Fruit fly (Drosophila melanogaster) whole organism, adult: Measurements from ENCODE around the gene CG11562.
A peak's percentile ranks its signal among the peaks of the same experiment; 100 is the strongest.

Experiments used
- CG11617 ChIP-seq: fragments of 200-800 bp; sonication (Bioruptor generic); optimal IDR thresholded peaks from 2 replicates; lab custom pipeline; 2017; ENCODE audit warnings: mild to moderate bottlenecking, missing biosample characterization, missing genetic modification reagents, missing genetic modification characterization
- CG12768 ChIP-seq: fragments of 200-800 bp; sonication (Bioruptor generic); optimal IDR thresholded peaks from 2 replicates; lab custom pipeline; 2017; ENCODE audit warnings: missing biosample characterization, missing genetic modification characterization, mild to moderate bottlenecking, moderate library complexity, missing genetic modification reagents
- CG14711 ChIP-seq: fragments of 200-800 bp; sonication (Bioruptor generic); optimal IDR thresholded peaks from 2 replicates; lab custom pipeline; 2018; ENCODE audit warnings: missing biosample characterization, mild to moderate bottlenecking, missing genetic modification characterization, moderate library complexity
- CG1620 ChIP-seq: fragments of 200-800 bp; sonication (Bioruptor generic); optimal IDR thresholded peaks from 2 replicates; lab custom pipeline; 2016; ENCODE audit warnings: missing biosample characterization, missing genetic modification characterization
- CG33017 ChIP-seq: fragments of 200-800 bp; sonication (Bioruptor generic); optimal IDR thresholded peaks from 2 replicates; lab custom pipeline; 2018; ENCODE audit warnings: missing biosample characterization, mild to moderate bottlenecking, missing genetic modification characterization, moderate library complexity
- CG5204 ChIP-seq: fragments of 200-800 bp; sonication (Bioruptor generic); optimal IDR thresholded peaks from 2 replicates; lab custom pipeline; 2016; ENCODE audit warnings: missing biosample characterization, missing genetic modification characterization
- CG7045 ChIP-seq: fragments of 200-800 bp; sonication (Bioruptor generic); optimal IDR thresholded peaks from 2 replicates; lab custom pipeline; 2017; ENCODE audit warnings: missing biosample characterization, mild to moderate bottlenecking, missing genetic modification characterization
- CG7101 ChIP-seq: fragments of 200-800 bp; sonication (Bioruptor generic); optimal IDR thresholded peaks from 2 replicates; lab custom pipeline; 2018; ENCODE audit warnings: missing biosample characterization, mild to moderate bottlenecking, missing genetic modification characterization, moderate library complexity
- Clk ChIP-seq: fragments of 200-800 bp; sonication (Bioruptor generic); optimal IDR thresholded peaks from 2 replicates; lab custom pipeline; 2017; ENCODE audit warnings: missing biosample characterization, missing genetic modification characterization
- Crg-1 ChIP-seq: fragments of 200-800 bp; sonication (Bioruptor generic); optimal IDR thresholded peaks from 2 replicates; lab custom pipeline; 2016; ENCODE audit warnings: missing biosample characterization, missing genetic modification characterization
- Hr96 ChIP-seq: fragments of 200-800 bp; sonication (Bioruptor generic); optimal IDR thresholded peaks from 2 replicates; lab custom pipeline; 2016; ENCODE audit warnings: missing biosample characterization, missing genetic modification characterization
- Mnt ChIP-seq: fragments of 200-800 bp; sonication (Bioruptor generic); optimal IDR thresholded peaks from 2 replicates; lab custom pipeline; 2016; ENCODE audit warnings: missing biosample characterization, mild to moderate bottlenecking, missing genetic modification characterization
- bab1 ChIP-seq: fragments of 200-800 bp; sonication (Bioruptor generic); optimal IDR thresholded peaks from 3 replicates; lab custom pipeline; 2019; ENCODE audit warnings: missing biosample characterization, mild to moderate bottlenecking, missing genetic modification characterization, moderate library complexity
- cic ChIP-seq: fragments of 200-800 bp; sonication (Bioruptor generic); optimal IDR thresholded peaks from 2 replicates; lab custom pipeline; 2017; ENCODE audit warnings: missing biosample characterization, mild to moderate bottlenecking, missing genetic modification characterization, moderate library complexity
- cnc ChIP-seq, 2 experiments: fragments of >200 bp; optimal IDR thresholded peaks; 2 replicates each; lab custom pipeline; 2017
- kay ChIP-seq: fragments of 200-800 bp; sonication (Bioruptor generic); peaks from one replicate; lab custom pipeline; 2016; ENCODE audit warnings: missing biosample characterization, missing genetic modification characterization, borderline replicate concordance
- ovo ChIP-seq: fragments of 200-800 bp; sonication (Bioruptor generic); optimal IDR thresholded peaks from 2 replicates; lab custom pipeline; 2016; ENCODE audit warnings: missing biosample characterization, missing genetic modification characterization
- pad ChIP-seq: fragments of 200-800 bp; sonication (Bioruptor generic); optimal IDR thresholded peaks from 3 replicates; lab custom pipeline; 2017; ENCODE audit warnings: missing biosample characterization, missing genetic modification characterization, mild to moderate bottlenecking, moderate library complexity, missing genetic modification reagents
- tj ChIP-seq: fragments of 200-800 bp; sonication (Bioruptor generic); optimal IDR thresholded peaks from 3 replicates; lab custom pipeline; 2017; ENCODE audit warnings: missing biosample characterization, mild to moderate bottlenecking, missing genetic modification characterization, moderate library complexity
- toe ChIP-seq: fragments of 200-800 bp; sonication (Bioruptor generic); optimal IDR thresholded peaks from 2 replicates; lab custom pipeline; 2016; ENCODE audit warnings: missing biosample characterization, missing genetic modification characterization

CG11562 gene

dm6 chr2L:292301-292700 is at the start of gene CG11562:
Gene CG11562, plus strand, starts transcription at chr2L:292419.
- TF ChIP-seq CG11617 (GFP tag; lab: Kevin White, UChicago): no peak
- TF ChIP-seq cnc (optimal IDR thresholded peaks at IDR 0.05; lab: Kevin White, UChicago): no peak
- no peak for TF ChIP-seq CG7045 (GFP tag; lab: Kevin White, UChicago)
- no peak for TF ChIP-seq pad
- TF ChIP-seq tj (GFP tag; lab: Kevin White, UChicago): no peak
- no peak for TF ChIP-seq bab1 (GFP tag; lab: Kevin White, UChicago)

- no peak for TF ChIP-seq CG1620 (GFP tag; lab: Kevin White, UChicago)
- TF ChIP-seq CG7101 (tag; lab: Kevin White, UChicago): no peak
- TF ChIP-seq CG33017: no peak
- no peak for TF ChIP-seq CG5204 (GFP tag; lab: Kevin White, UChicago)
- no peak for TF ChIP-seq cic
- TF ChIP-seq bab1 (GFP tag; lab: Kevin White, UChicago): no peak
- TF ChIP-seq CG7045 (GFP tag; lab: Kevin White, UChicago): no peak
- no peak for TF ChIP-seq Clk (GFP tag; lab: Kevin White, UChicago)
- TF ChIP-seq Mnt (GFP tag; lab: Kevin White, UChicago): no peak
Observed at dm6 chr2L:243123-243522, 49.1 kb upstream of the CG11562 start.

- TF ChIP-seq kay (GFP tag; lab: Kevin White, UChicago) (no peak), CG12768 (GFP tag; lab: Kevin White, UChicago) (no peak), Clk (GFP tag; lab: Kevin White, UChicago) (no peak)
Observed at dm6 chr2L:243819-244218, 48.4 kb upstream of the CG11562 start.

dm6 chr2L:244559-244958 is 47.7 kb upstream of the CG11562 start:
- TF ChIP-seq Crg-1 (no peak), CG5204 (GFP tag; lab: Kevin White, UChicago) (no peak), CG7101 (tag; lab: Kevin White, UChicago) (no peak), Mnt (GFP tag; lab: Kevin White, UChicago) (no peak), toe (GFP tag; lab: Kevin White, UChicago) (no peak), CG14711 (tag; lab: Kevin White, UChicago) (no peak), Hr96 (no peak), bab1 (GFP tag; lab: Kevin White, UChicago) (no peak), cic (no peak), CG1620 (GFP tag; lab: Kevin White, UChicago) (no peak), kay (GFP tag; lab: Kevin White, UChicago) (no peak), CG7045 (GFP tag; lab: Kevin White, UChicago) (no peak), cnc (optimal IDR thresholded peaks at IDR 0.05; lab: Kevin White, UChicago) (no peak), CG11617 (GFP tag; lab: Kevin White, UChicago) (no peak), CG33017 (no peak), Clk (GFP tag; lab: Kevin White, UChicago) (no peak), ovo (GFP tag; lab: Kevin White, UChicago) (no peak)

dm6 chr2L:246656-247340 is 45.4 kb upstream of the CG11562 start:
- peak; percentile 2 for TF ChIP-seq Crg-1
- TF ChIP-seq cic: peak; percentile 49
- TF ChIP-seq tj (GFP tag; lab: Kevin White, UChicago): peak; percentile 68
- peak; percentile 78 for TF ChIP-seq Mnt (GFP tag; lab: Kevin White, UChicago)
- TF ChIP-seq bab1 (GFP tag; lab: Kevin White, UChicago): no peak
- TF ChIP-seq CG12768 (GFP tag; lab: Kevin White, UChicago): peak; percentile 21
- no peak for TF ChIP-seq kay (GFP tag; lab: Kevin White, UChicago)
- TF ChIP-seq CG7045 (GFP tag; lab: Kevin White, UChicago): peak; percentile 4
- TF ChIP-seq CG11617 (GFP tag; lab: Kevin White, UChicago): peak; percentile 61
- TF ChIP-seq pad: no peak

- no peak for TF ChIP-seq Crg-1
- no peak for TF ChIP-seq CG12768 (GFP tag; lab: Kevin White, UChicago)
- no peak for TF ChIP-seq cic
- TF ChIP-seq pad: peak; percentile 35
- no peak for TF ChIP-seq Clk (GFP tag; lab: Kevin White, UChicago)
Observed at dm6 chr2L:247432-247831, 44.8 kb upstream of the CG11562 start.

dm6 chr2L:247845-248473 is 44.3 kb upstream of the CG11562 start:
- peak; percentile 67 for TF ChIP-seq tj (GFP tag; lab: Kevin White, UChicago)
- TF ChIP-seq CG33017: no peak
- no peak for TF ChIP-seq pad
- no peak for TF ChIP-seq CG12768 (GFP tag; lab: Kevin White, UChicago)
- no peak for TF ChIP-seq Clk (GFP tag; lab: Kevin White, UChicago)
- no peak for TF ChIP-seq Hr96
- peak; percentile 24 for TF ChIP-seq CG14711 (tag; lab: Kevin White, UChicago)
- TF ChIP-seq CG7101 (tag; lab: Kevin White, UChicago): peak; percentile 17
